Worm (Caenorhabditis elegans): ENCODE results near the gene srh-62.

srh-62 gene

DNA sequence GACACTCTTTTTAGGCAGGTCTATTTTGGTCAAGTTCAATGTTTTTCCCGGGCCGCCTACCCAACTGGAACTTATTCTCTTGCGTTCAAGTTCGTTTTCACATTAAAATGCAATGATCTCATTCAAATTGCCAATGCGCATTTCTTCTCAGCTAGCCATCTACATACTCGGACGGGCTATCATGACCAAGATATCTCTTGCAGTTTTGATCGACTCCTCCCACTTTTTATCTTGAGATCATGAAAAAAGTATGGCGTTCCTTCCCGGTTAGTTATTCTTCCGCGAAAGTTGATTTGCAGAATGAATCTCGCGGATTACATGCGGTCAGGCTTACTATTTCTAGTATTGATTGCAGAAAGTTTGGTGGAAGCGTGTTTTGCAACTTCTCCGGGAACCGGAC, 31.0 kb upstream of the srh-62 start, which contains the start of gene B0554.2:
Gene B0554.2, plus strand, starts transcription at position 301 of the 400 bp plus-strand sequence.
- TF ChIP-seq ztf-29 (GFP tag; IDR thresholded peaks at IDR 0.05) (no peak), med-1 (GFP tag; optimal IDR thresholded peaks at IDR 0.05; ENCODE audit: insufficient read depth) (no peak), cog-1 (tag; optimal IDR thresholded peaks at IDR 0.05) (no peak), T22C8.4 (GFP tag; IDR thresholded peaks at IDR 0.05) (no peak), tab-1 (GFP tag; IDR thresholded peaks at IDR 0.05) (no peak), klf-2 (GFP tag; conservative IDR thresholded peaks at IDR 0.05) (no peak), flt-1 (GFP tag; IDR thresholded peaks at IDR 0.05) (no peak), ztf-23 (GFP tag; IDR thresholded peaks at IDR 0.05) (no peak), ref-1 (GFP tag; conservative IDR thresholded peaks at IDR 0.05) (no peak)

DNA sequence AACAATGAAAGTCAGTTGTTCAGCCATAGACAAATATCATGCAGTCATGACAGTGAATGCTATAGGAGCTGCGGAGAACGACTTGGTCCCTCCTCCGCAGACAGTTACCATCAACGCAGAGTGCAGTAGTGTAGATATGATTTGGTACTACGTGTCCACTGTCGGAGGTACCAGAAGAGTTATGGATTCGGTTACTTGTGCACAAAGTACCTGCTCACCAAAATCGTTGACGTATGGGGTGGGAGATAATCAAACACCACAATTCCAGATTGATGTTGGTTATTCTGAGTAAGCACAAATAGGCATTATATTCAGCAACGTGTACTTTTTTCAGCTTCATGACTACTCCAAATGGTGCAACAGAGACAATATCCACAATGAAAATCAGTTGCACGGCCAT, 30.1 kb upstream of the srh-62 start:
- no peak for TF ChIP-seq ztf-29 (GFP tag; IDR thresholded peaks at IDR 0.05)
- no peak for TF ChIP-seq ztf-23 (GFP tag; IDR thresholded peaks at IDR 0.05)
- no peak for TF ChIP-seq T22C8.4 (GFP tag; IDR thresholded peaks at IDR 0.05)
- TF ChIP-seq cog-1 (tag; optimal IDR thresholded peaks at IDR 0.05), result no peak
- TF ChIP-seq flt-1 (GFP tag; IDR thresholded peaks at IDR 0.05), result no peak

DNA sequence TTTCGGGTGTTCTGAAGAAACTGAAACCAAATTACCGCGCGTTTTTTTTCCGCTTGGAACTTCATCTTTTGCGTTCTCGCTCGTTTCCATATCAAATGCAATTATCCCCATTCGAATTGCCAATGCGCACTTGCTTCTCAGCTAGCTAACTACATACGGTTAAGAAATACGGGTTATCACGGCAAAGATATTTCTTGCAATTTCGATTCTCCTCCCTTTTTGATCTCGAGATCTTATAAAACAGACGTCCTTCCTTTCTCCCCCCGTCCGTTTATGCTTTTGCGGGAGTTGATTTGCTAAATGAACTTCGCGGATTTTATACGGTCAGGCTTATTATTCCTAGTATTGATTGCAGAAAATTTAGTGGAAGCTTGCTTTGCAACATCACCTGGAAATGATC, 25.9 kb upstream of the srh-62 start, which contains the start of gene B0554.4:
Gene B0554.4, plus strand, starts transcription at position 301 of the 400 bp plus-strand sequence.
- TF ChIP-seq ref-1 (GFP tag; conservative IDR thresholded peaks at IDR 0.05) (no peak), T22C8.4 (GFP tag; IDR thresholded peaks at IDR 0.05) (no peak), ztf-29 (GFP tag; IDR thresholded peaks at IDR 0.05) (no peak), klf-2 (GFP tag; conservative IDR thresholded peaks at IDR 0.05) (no peak)

DNA sequence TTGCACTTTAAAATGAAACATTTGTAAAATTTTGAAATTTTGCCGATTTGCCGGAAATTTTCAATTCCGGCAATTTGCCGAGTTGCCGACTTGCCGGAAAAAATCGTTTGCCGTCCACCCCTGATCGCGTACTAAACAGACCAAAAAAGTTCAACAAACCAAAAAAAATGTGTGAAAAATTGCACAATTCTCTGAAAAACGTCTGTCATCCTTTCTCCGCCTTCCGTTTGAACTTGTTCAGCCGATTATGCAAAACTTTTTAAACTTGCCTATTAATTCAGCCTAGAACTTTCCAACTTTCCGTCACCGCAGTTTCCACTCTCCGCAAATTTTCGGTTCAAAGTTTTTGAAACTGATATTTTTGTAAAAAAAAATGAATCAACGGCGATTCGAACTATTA, 21.2 kb upstream of the srh-62 start, which contains the start of gene B0554.5:
Gene B0554.5, plus strand, starts transcription at position 301 of the 400 bp plus-strand sequence.
- no peak for TF ChIP-seq cog-1 (tag; optimal IDR thresholded peaks at IDR 0.05)
- no peak for TF ChIP-seq flt-1 (GFP tag; IDR thresholded peaks at IDR 0.05)
- no peak for TF ChIP-seq klf-2 (GFP tag; conservative IDR thresholded peaks at IDR 0.05)
- TF ChIP-seq ztf-29 (GFP tag; IDR thresholded peaks at IDR 0.05), result no peak
- TF ChIP-seq T22C8.4 (GFP tag; IDR thresholded peaks at IDR 0.05), result no peak
- TF ChIP-seq ztf-23 (GFP tag; IDR thresholded peaks at IDR 0.05), result no peak
- no peak for TF ChIP-seq med-1 (GFP tag; optimal IDR thresholded peaks at IDR 0.05; ENCODE audit: insufficient read depth)

ce11 chrV:422133-422532, 19.2 kb upstream of the srh-62 start, which contains the start of gene dod-20:
Gene dod-20 (plus strand): TSS chrV:422433.
- TF ChIP-seq ztf-23 (GFP tag; IDR thresholded peaks at IDR 0.05), result no peak
- TF ChIP-seq ztf-29 (GFP tag; IDR thresholded peaks at IDR 0.05), result no peak
- TF ChIP-seq ref-1 (GFP tag; conservative IDR thresholded peaks at IDR 0.05), result no peak
- no peak for TF ChIP-seq cog-1 (tag; optimal IDR thresholded peaks at IDR 0.05)
- TF ChIP-seq klf-2 (GFP tag; conservative IDR thresholded peaks at IDR 0.05), result no peak
- TF ChIP-seq med-1 (GFP tag; optimal IDR thresholded peaks at IDR 0.05; ENCODE audit: insufficient read depth), result no peak
- TF ChIP-seq tab-1 (GFP tag; IDR thresholded peaks at IDR 0.05), result no peak
- TF ChIP-seq flt-1 (GFP tag; IDR thresholded peaks at IDR 0.05), result no peak
- no peak for TF ChIP-seq T22C8.4 (GFP tag; IDR thresholded peaks at IDR 0.05)

- TF ChIP-seq ztf-29 (GFP tag; IDR thresholded peaks at IDR 0.05), result no peak
- no peak for TF ChIP-seq klf-2 (GFP tag; conservative IDR thresholded peaks at IDR 0.05)
- no peak for TF ChIP-seq ztf-23 (GFP tag; IDR thresholded peaks at IDR 0.05)
- TF ChIP-seq T22C8.4 (GFP tag; IDR thresholded peaks at IDR 0.05), result no peak
- TF ChIP-seq tab-1 (GFP tag; IDR thresholded peaks at IDR 0.05), result no peak
- no peak for TF ChIP-seq med-1 (GFP tag; optimal IDR thresholded peaks at IDR 0.05; ENCODE audit: insufficient read depth)
- TF ChIP-seq ref-1 (GFP tag; conservative IDR thresholded peaks at IDR 0.05), result no peak
- no peak for TF ChIP-seq cog-1 (tag; optimal IDR thresholded peaks at IDR 0.05)
- no peak for TF ChIP-seq flt-1 (GFP tag; IDR thresholded peaks at IDR 0.05)
These were observed 15.5 kb upstream of the srh-62 start, which contains the start of gene Y39D8A.1 for ce11 chrV:418432-418831. Gene Y39D8A.1 (plus strand): TSS chrV:418732.

ce11 chrV:417656-418353, 14.9 kb upstream of the srh-62 start, which contains the start of gene irg-8:
Gene irg-8 (minus strand): TSS chrV:417706.
- TF ChIP-seq ref-1 (GFP tag; conservative IDR thresholded peaks at IDR 0.05) (no peak), ztf-29 (GFP tag; IDR thresholded peaks at IDR 0.05) (no peak), klf-2 (GFP tag; conservative IDR thresholded peaks at IDR 0.05) (no peak), T22C8.4 (GFP tag; IDR thresholded peaks at IDR 0.05) (no peak), cog-1 (tag; optimal IDR thresholded peaks at IDR 0.05) (no peak), med-1 (GFP tag; optimal IDR thresholded peaks at IDR 0.05; ENCODE audit: insufficient read depth) (no peak), ztf-23 (GFP tag; IDR thresholded peaks at IDR 0.05) (no peak), flt-1 (GFP tag; IDR thresholded peaks at IDR 0.05) (no peak), tab-1 (GFP tag; IDR thresholded peaks at IDR 0.05) (no peak)

DNA sequence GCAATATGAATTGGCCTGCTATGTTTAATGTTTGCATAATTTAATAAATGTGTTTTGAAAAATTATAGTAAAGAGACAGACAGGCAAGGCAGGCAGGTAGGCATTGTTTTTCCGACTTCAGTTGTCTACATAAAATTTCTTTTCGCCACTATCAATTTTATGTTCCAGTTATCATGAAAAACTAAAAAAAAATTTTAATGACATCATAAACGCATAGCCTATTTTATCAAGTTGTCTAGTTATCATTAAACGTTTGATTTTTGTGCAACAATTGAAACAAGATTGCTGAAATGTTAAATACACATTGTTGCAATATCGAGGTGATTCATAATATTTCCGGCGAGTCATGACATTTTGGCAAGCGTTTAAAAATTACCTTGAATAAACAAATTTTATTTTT, 12.1 kb upstream of the srh-62 start:
- TF ChIP-seq med-1 (GFP tag; optimal IDR thresholded peaks at IDR 0.05; ENCODE audit: insufficient read depth) (no peak), tab-1 (GFP tag; IDR thresholded peaks at IDR 0.05) (no peak), cog-1 (tag; optimal IDR thresholded peaks at IDR 0.05) (no peak), ztf-29 (GFP tag; IDR thresholded peaks at IDR 0.05) (no peak), flt-1 (GFP tag; IDR thresholded peaks at IDR 0.05) (no peak), ztf-23 (GFP tag; IDR thresholded peaks at IDR 0.05) (no peak), ref-1 (GFP tag; conservative IDR thresholded peaks at IDR 0.05) (no peak), klf-2 (GFP tag; conservative IDR thresholded peaks at IDR 0.05) (no peak), T22C8.4 (GFP tag; IDR thresholded peaks at IDR 0.05) (no peak)

DNA sequence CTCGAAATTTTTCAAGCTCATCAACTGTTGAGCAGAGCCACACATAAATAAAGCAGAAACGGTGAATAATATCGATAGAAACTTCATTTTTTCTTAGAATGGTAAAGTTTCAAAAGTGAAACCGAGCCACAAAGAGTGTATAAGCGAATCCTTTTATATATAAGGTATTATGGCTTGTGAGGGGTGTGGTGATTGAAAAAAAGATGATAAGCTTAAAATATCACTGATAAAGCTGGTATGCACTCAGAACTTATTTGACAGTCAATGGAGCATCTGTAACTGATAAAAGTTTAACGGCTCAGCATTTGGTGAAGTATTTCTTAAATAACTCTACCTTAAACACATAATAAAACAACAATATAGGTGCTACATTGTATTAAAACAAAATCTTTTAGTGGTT, 11.7 kb upstream of the srh-62 start, which contains the start of gene dod-19:
Gene dod-19, minus strand, starts transcription at position 130 of the 400 bp plus-strand sequence.
- no peak for TF ChIP-seq tab-1 (GFP tag; IDR thresholded peaks at IDR 0.05)
- no peak for TF ChIP-seq T22C8.4 (GFP tag; IDR thresholded peaks at IDR 0.05)
- no peak for TF ChIP-seq flt-1 (GFP tag; IDR thresholded peaks at IDR 0.05)
- TF ChIP-seq ref-1 (GFP tag; conservative IDR thresholded peaks at IDR 0.05), result no peak
- no peak for TF ChIP-seq ztf-29 (GFP tag; IDR thresholded peaks at IDR 0.05)
- TF ChIP-seq ztf-23 (GFP tag; IDR thresholded peaks at IDR 0.05), result no peak
- TF ChIP-seq klf-2 (GFP tag; conservative IDR thresholded peaks at IDR 0.05), result no peak
- no peak for TF ChIP-seq cog-1 (tag; optimal IDR thresholded peaks at IDR 0.05)
- TF ChIP-seq med-1 (GFP tag; optimal IDR thresholded peaks at IDR 0.05; ENCODE audit: insufficient read depth), result no peak
